Fruit fly (Drosophila melanogaster) whole organism, embryonic: ENCODE data around the gene Helz.
A peak's percentile ranks its signal among the peaks of the same experiment; 100 is the strongest.

ENCODE experiments used
- Aef1 ChIP-seq: fragments of 200-800 bp; sonication (Bioruptor generic); IDR thresholded peaks from 3 replicates; pipeline ENCODE4 v1.3.6; 2022; ENCODE audit warnings: missing biosample characterization, missing genetic modification characterization
- Bgb ChIP-seq: fragments of 200-800 bp; sonication (Bioruptor generic); IDR thresholded peaks from 2 replicates; pipeline ENCODE4 v1.3.6; 2022; ENCODE audit warnings: missing biosample characterization, missing genetic modification characterization; ENCODE audit not compliant: partially characterized antibody
- CG10431 ChIP-seq: fragments of 200-800 bp; sonication (Bioruptor generic); optimal IDR thresholded peaks from 3 replicates; lab custom pipeline; 2018; ENCODE audit warnings: missing biosample characterization, mild to moderate bottlenecking, missing genetic modification characterization
- CG10543 ChIP-seq: fragments of 200-800 bp; sonication (Bioruptor generic); optimal IDR thresholded peaks from 3 replicates; lab custom pipeline; 2017; ENCODE audit warnings: missing biosample characterization, mild to moderate bottlenecking, missing genetic modification characterization, moderate library complexity
- CG10959 ChIP-seq: fragments of 200-800 bp; sonication (Bioruptor generic); IDR thresholded peaks from 2 replicates; pipeline ENCODE4 v1.3.6; 2022; ENCODE audit warnings: missing biosample characterization, missing genetic modification characterization
- CG10979 ChIP-seq: fragments of 200-800 bp; sonication (Bioruptor generic); optimal IDR thresholded peaks from 2 replicates; lab custom pipeline; 2018; ENCODE audit warnings: missing biosample characterization, mild to moderate bottlenecking, missing genetic modification characterization, moderate library complexity
- CG12104 ChIP-seq: fragments of 200-800 bp; sonication (Bioruptor generic); optimal IDR thresholded peaks from 3 replicates; lab custom pipeline; 2016; ENCODE audit warnings: missing biosample characterization, missing genetic modification characterization
- CG14667 ChIP-seq: fragments of 200-800 bp; sonication (Bioruptor generic); IDR thresholded peaks from 2 replicates; pipeline ENCODE4 v1.3.6; 2022; ENCODE audit warnings: missing biosample characterization, missing genetic modification characterization
- CG15011 ChIP-seq: fragments of 200-800 bp; sonication (Bioruptor generic); optimal IDR thresholded peaks from 3 replicates; lab custom pipeline; 2018; ENCODE audit warnings: missing biosample characterization, mild to moderate bottlenecking, missing genetic modification characterization
- CG1529 ChIP-seq: fragments of 200-800 bp; sonication (Bioruptor generic); optimal IDR thresholded peaks from 3 replicates; lab custom pipeline; 2018; ENCODE audit warnings: missing biosample characterization, missing genetic modification characterization
- CG15696 ChIP-seq: fragments of 200-800 bp; sonication (Bioruptor generic); optimal IDR thresholded peaks from 2 replicates; lab custom pipeline; 2019; ENCODE audit warnings: missing biosample characterization, mild to moderate bottlenecking, missing genetic modification characterization, moderate library complexity
- CG16779 ChIP-seq: fragments of 200-800 bp; sonication (Bioruptor generic); IDR thresholded peaks from 2 replicates; pipeline ENCODE4 v1.3.6; 2022; ENCODE audit warnings: missing biosample characterization, missing genetic modification characterization
- CG2678 ChIP-seq: fragments of 200-800 bp; sonication (Bioruptor generic); optimal IDR thresholded peaks from 3 replicates; lab custom pipeline; 2019; ENCODE audit warnings: missing biosample characterization, mild to moderate bottlenecking, missing genetic modification characterization, moderate library complexity
- CG4282 ChIP-seq: fragments of 200-800 bp; sonication (Bioruptor generic); optimal IDR thresholded peaks from 2 replicates; lab custom pipeline; 2016; ENCODE audit warnings: missing biosample characterization, missing genetic modification characterization
- CG4707 ChIP-seq: fragments of 200-800 bp; sonication (Bioruptor generic); optimal IDR thresholded peaks from 2 replicates; lab custom pipeline; 2018; ENCODE audit warnings: missing biosample characterization, mild to moderate bottlenecking, missing genetic modification characterization, moderate library complexity
- CG7745 ChIP-seq: fragments of 200-800 bp; sonication (Bioruptor generic); optimal IDR thresholded peaks from 2 replicates; lab custom pipeline; 2018; ENCODE audit warnings: missing biosample characterization, mild to moderate bottlenecking, missing genetic modification characterization, moderate library complexity
- CG7839 ChIP-seq: fragments of 200-800 bp; sonication (Bioruptor generic); optimal IDR thresholded peaks from 3 replicates; lab custom pipeline; 2018; ENCODE audit warnings: missing biosample characterization, mild to moderate bottlenecking, missing genetic modification characterization, moderate library complexity
- CG8359 ChIP-seq: fragments of 200-800 bp; sonication (Bioruptor generic); optimal IDR thresholded peaks from 2 replicates; lab custom pipeline; 2017; ENCODE audit warnings: missing biosample characterization, mild to moderate bottlenecking, missing genetic modification characterization, borderline replicate concordance
- CHES-1-like ChIP-seq: fragments of 200-800 bp; sonication (Bioruptor generic); optimal IDR thresholded peaks from 2 replicates; lab custom pipeline; 2016; ENCODE audit warnings: missing biosample characterization, missing genetic modification characterization
- Dip2 ChIP-seq: fragments of 200-800 bp; sonication (Bioruptor generic); IDR thresholded peaks from 2 replicates; pipeline ENCODE4 v1.3.6; 2022; ENCODE audit warnings: missing biosample characterization, missing genetic modification characterization
- Ets65A ChIP-seq: fragments of 200-800 bp; sonication (Bioruptor generic); peaks from one replicate; lab custom pipeline; 2016; ENCODE audit warnings: missing biosample characterization, missing genetic modification characterization
- Hey ChIP-seq: fragments of 200-800 bp; sonication (Bioruptor generic); optimal IDR thresholded peaks from 3 replicates; lab custom pipeline; 2018; ENCODE audit warnings: missing biosample characterization, mild to moderate bottlenecking, missing genetic modification characterization
- Jarid2 ChIP-seq: fragments of 200-800 bp; sonication (Bioruptor generic); optimal IDR thresholded peaks from 3 replicates; lab custom pipeline; 2017; ENCODE audit warnings: mild to moderate bottlenecking, missing biosample characterization, missing genetic modification reagents, missing genetic modification characterization
- Myb ChIP-seq: fragments of 200-800 bp; sonication (Bioruptor generic); optimal IDR thresholded peaks from 2 replicates; lab custom pipeline; 2016; ENCODE audit warnings: missing biosample characterization, missing genetic modification characterization
- NK7.1 ChIP-seq: fragments of 200-800 bp; sonication (Bioruptor generic); optimal IDR thresholded peaks from 3 replicates; lab custom pipeline; 2016; ENCODE audit warnings: missing biosample characterization, missing genetic modification characterization
- PHDP ChIP-seq: fragments of 200-800 bp; sonication (Bioruptor generic); optimal IDR thresholded peaks from 3 replicates; lab custom pipeline; 2018; ENCODE audit warnings: missing biosample characterization, mild to moderate bottlenecking, missing genetic modification characterization, moderate library complexity
- Pdp1 ChIP-seq, 2 experiments: fragments of 200-800 bp; sonication (Bioruptor generic); optimal IDR thresholded peaks; 3 replicates each; lab custom pipeline; 2016; ENCODE audit warnings: missing biosample characterization in 2 of 2, missing genetic modification characterization in 2 of 2, mild to moderate bottlenecking in 1 of 2, moderate library complexity in 1 of 2
- Sox100B ChIP-seq: fragments of 200-800 bp; sonication (Bioruptor generic); optimal IDR thresholded peaks from 3 replicates; lab custom pipeline; 2018; ENCODE audit warnings: missing biosample characterization, mild to moderate bottlenecking, missing genetic modification characterization
- TFAM ChIP-seq: fragments of 200-800 bp; sonication (Bioruptor generic); optimal IDR thresholded peaks from 2 replicates; lab custom pipeline; 2017; ENCODE audit warnings: missing biosample characterization, missing genetic modification characterization, inconsistent platforms
- Tbp ChIP-seq: fragments of >200 bp; optimal IDR thresholded peaks from 2 replicates; lab custom pipeline; 2018; ENCODE audit warnings: missing biosample characterization, missing genetic modification characterization
- abd-A ChIP-seq: fragments of 200-800 bp; sonication (Bioruptor generic); optimal IDR thresholded peaks from 3 replicates; lab custom pipeline; 2019; ENCODE audit warnings: missing biosample characterization, mild to moderate bottlenecking, missing genetic modification characterization, moderate library complexity
- aop ChIP-seq: fragments of 200-800 bp; sonication (Bioruptor generic); IDR thresholded peaks from 2 replicates; pipeline ENCODE4 v1.3.6; 2022; ENCODE audit warnings: missing biosample characterization, missing genetic modification characterization
- cas ChIP-seq: fragments of 200-800 bp; sonication (Bioruptor generic); IDR thresholded peaks from 2 replicates; pipeline ENCODE4 v1.3.6; 2022; ENCODE audit warnings: missing biosample characterization, missing genetic modification characterization
- caup ChIP-seq: fragments of 200-800 bp; sonication (Bioruptor generic); optimal IDR thresholded peaks from 3 replicates; lab custom pipeline; 2017; ENCODE audit warnings: missing biosample characterization, mild to moderate bottlenecking, missing genetic modification characterization, moderate library complexity; ENCODE audit not compliant: severe bottlenecking
- chm ChIP-seq: fragments of 200-800 bp; sonication (Bioruptor generic); IDR thresholded peaks from 2 replicates; pipeline ENCODE4 v1.3.6; 2022; ENCODE audit warnings: missing biosample characterization, missing genetic modification characterization
- crc ChIP-seq: fragments of 200-800 bp; sonication (Bioruptor generic); optimal IDR thresholded peaks from 2 replicates; lab custom pipeline; 2016; ENCODE audit warnings: missing biosample characterization, missing genetic modification characterization
- dmrt11E ChIP-seq: fragments of 200-800 bp; sonication (Bioruptor generic); optimal IDR thresholded peaks from 3 replicates; lab custom pipeline; 2018; ENCODE audit warnings: missing biosample characterization, mild to moderate bottlenecking, missing genetic modification characterization, moderate library complexity
- emc ChIP-seq: fragments of 200-800 bp; sonication (Bioruptor generic); optimal IDR thresholded peaks from 2 replicates; lab custom pipeline; 2016; ENCODE audit warnings: missing biosample characterization, missing genetic modification characterization
- grn ChIP-seq: fragments of 200-800 bp; sonication (Bioruptor generic); optimal IDR thresholded peaks from 3 replicates; lab custom pipeline; 2017; ENCODE audit warnings: missing biosample characterization, missing genetic modification characterization
- kay ChIP-seq: fragments of 200-800 bp; sonication (Bioruptor generic); optimal IDR thresholded peaks from 2 replicates; lab custom pipeline; 2016; ENCODE audit warnings: missing biosample characterization, missing genetic modification characterization
- knrl ChIP-seq: fragments of 200-800 bp; sonication (Bioruptor generic); IDR thresholded peaks from 3 replicates; pipeline ENCODE4 v1.3.6; 2022; ENCODE audit warnings: missing biosample characterization, missing genetic modification characterization; ENCODE audit not compliant: partially characterized antibody
- pb ChIP-seq: fragments of 200-800 bp; sonication (Bioruptor generic); optimal IDR thresholded peaks from 3 replicates; lab custom pipeline; 2016; ENCODE audit warnings: missing biosample characterization, missing genetic modification characterization
- pfk ChIP-seq: fragments of 200-800 bp; sonication (Bioruptor generic); optimal IDR thresholded peaks from 2 replicates; lab custom pipeline; 2018; ENCODE audit warnings: missing biosample characterization, mild to moderate bottlenecking, missing genetic modification characterization, moderate library complexity
- pnt ChIP-seq: fragments of 200-800 bp; sonication (Bioruptor generic); optimal IDR thresholded peaks from 3 replicates; lab custom pipeline; 2016; ENCODE audit warnings: missing biosample characterization, missing genetic modification characterization
- stwl ChIP-seq: fragments of 200-800 bp; sonication (Bioruptor generic); optimal IDR thresholded peaks from 3 replicates; lab custom pipeline; 2018; ENCODE audit warnings: missing biosample characterization, mild to moderate bottlenecking, missing genetic modification characterization, moderate library complexity
- sug ChIP-seq: fragments of 200-800 bp; optimal IDR thresholded peaks from 2 replicates; lab custom pipeline; 2019; ENCODE audit warnings: missing biosample characterization, mild to moderate bottlenecking, missing genetic modification characterization, moderate library complexity
- zen ChIP-seq: fragments of 200-800 bp; sonication (Bioruptor generic); optimal IDR thresholded peaks from 3 replicates; lab custom pipeline; 2018; ENCODE audit warnings: missing biosample characterization, mild to moderate bottlenecking, missing genetic modification characterization, moderate library complexity

Helz gene

dm6 chr3L:14780187-14780586 lies 9.5 kb upstream of the Helz start (continued):
- peak; percentile 45; the same call in 1 of the 2 replicates for TF ChIP-seq chm (GFP tag; lab: Robert Waterston, UW)
- no peak for TF ChIP-seq TFAM (GFP tag; lab: Kevin White, UChicago)
- peak; percentile 40 for TF ChIP-seq PHDP (tag; lab: Kevin White, UChicago)
- no peak for TF ChIP-seq Jarid2 (GFP tag; lab: Kevin White, UChicago)
- TF ChIP-seq Hey (tag; lab: Kevin White, UChicago): peak; percentile 38
- TF ChIP-seq sug (tag; lab: Kevin White, UChicago): peak; percentile 95
- TF ChIP-seq dmrt11E (tag; lab: Kevin White, UChicago): peak; percentile 48
- peak; percentile 39 for TF ChIP-seq pfk (GFP tag; lab: Kevin White, UChicago)
- TF ChIP-seq NK7.1 (GFP tag; lab: Kevin White, UChicago): no peak
- no peak for TF ChIP-seq grn (GFP tag; lab: Kevin White, UChicago)
- peak; percentile 47 for TF ChIP-seq CG10431 (GFP tag; lab: Kevin White, UChicago)
- peak; percentile 17 for TF ChIP-seq CG1529 (GFP tag; lab: Kevin White, UChicago)
- no peak for TF ChIP-seq CG14667 (GFP tag; lab: Robert Waterston, UW)
- no peak for TF ChIP-seq CG10979 (tag; lab: Kevin White, UChicago)
- TF ChIP-seq, all 482 proteins: peak for 147

- TF ChIP-seq Myb (GFP tag; lab: Kevin White, UChicago) (peak; percentile 8), CG4282 (no peak), CG15696 (tag; lab: Kevin White, UChicago) (peak; percentile 66), aop (GFP tag; lab: Robert Waterston, UW) (peak; percentile 93), crc (GFP tag; lab: Kevin White, UChicago) (peak; percentile 52), CG10543 (GFP tag; lab: Kevin White, UChicago) (peak; percentile 82), stwl (tag; lab: Kevin White, UChicago) (peak; percentile 10), Dip2 (no peak), kay (peak; percentile 13), Pdp1 (GFP tag; optimal IDR thresholded peaks at IDR 0.05; lab: Kevin White, UChicago) (peak; percentile 27 to 33), CG2678 (peak; percentile 84), Tbp (GFP tag; lab: Kevin White, UChicago) (no peak), pb (peak; percentile 55), CG8359 (peak; percentile 55), CG15011 (GFP tag; lab: Kevin White, UChicago) (peak; percentile 30), CG7839 (tag; lab: Kevin White, UChicago) (peak; percentile 79), CG7745 (tag; lab: Kevin White, UChicago) (no peak), Aef1 (GFP tag; lab: Robert Waterston, UW) (no peak; the same call in 2 of the 3 replicates), cas (GFP tag; lab: Robert Waterston, UW) (peak; percentile 20; the same call in 1 of the 2 replicates), Sox100B (GFP tag; lab: Kevin White, UChicago) (peak; percentile 89), Ets65A (GFP tag; lab: Kevin White, UChicago) (no peak), CHES-1-like (GFP tag; lab: Kevin White, UChicago) (peak; percentile 16), abd-A (tag; lab: Kevin White, UChicago) (peak; percentile 98), zen (tag; lab: Kevin White, UChicago) (peak; percentile 57), pnt (GFP tag; lab: Kevin White, UChicago) (peak; percentile 22), CG10959 (peak; percentile 49; the same call in 1 of the 2 replicates), CG12104 (GFP tag; lab: Kevin White, UChicago) (peak; percentile 88), knrl (GFP tag; lab: Robert Waterston, UW) (no peak), CG16779 (GFP tag; lab: Robert Waterston, UW) (no peak), emc (GFP tag; lab: Kevin White, UChicago) (no peak), Bgb (peak; percentile 24; the same call in 1 of the 2 replicates), CG4707 (peak; percentile 61), caup (peak; percentile 29)
Measured at dm6 chr3L:14781082-14781862, 8.5 kb upstream of the Helz start.
